Worm (Caenorhabditis elegans) whole organism, L3 larva: ENCODE data around the gene F21A3.4.

Source experiments
- ceh-82 ChIP-seq: fragments of 150-350 bp; optimal IDR thresholded peaks from 2 replicates; lab custom pipeline; 2014; ENCODE audit warnings: missing biosample characterization, missing genetic modification characterization
- elt-1 ChIP-seq: fragments of 150-350 bp; optimal IDR thresholded peaks from 2 replicates; lab custom pipeline; 2014; ENCODE audit warnings: missing biosample characterization, missing genetic modification characterization
- nhr-25 ChIP-seq: sonication (generic microtip); optimal IDR thresholded peaks from 2 replicates; lab custom pipeline; 2017; ENCODE audit warnings: missing biosample characterization, missing genetic modification characterization
- nhr-76 ChIP-seq: fragments of 150-350 bp; sonication (generic microtip); optimal IDR thresholded peaks from 5 replicates; lab custom pipeline; 2014; ENCODE audit warnings: missing biosample characterization, missing genetic modification characterization
- nhr-77 ChIP-seq: fragments of 150-350 bp; optimal IDR thresholded peaks from 2 replicates; lab custom pipeline; 2014; ENCODE audit warnings: missing biosample characterization, missing genetic modification characterization
- unc-39 ChIP-seq: sonication (generic microtip); optimal IDR thresholded peaks from 4 replicates; lab custom pipeline; 2017; ENCODE audit warnings: missing biosample characterization, missing genetic modification characterization

DNA sequence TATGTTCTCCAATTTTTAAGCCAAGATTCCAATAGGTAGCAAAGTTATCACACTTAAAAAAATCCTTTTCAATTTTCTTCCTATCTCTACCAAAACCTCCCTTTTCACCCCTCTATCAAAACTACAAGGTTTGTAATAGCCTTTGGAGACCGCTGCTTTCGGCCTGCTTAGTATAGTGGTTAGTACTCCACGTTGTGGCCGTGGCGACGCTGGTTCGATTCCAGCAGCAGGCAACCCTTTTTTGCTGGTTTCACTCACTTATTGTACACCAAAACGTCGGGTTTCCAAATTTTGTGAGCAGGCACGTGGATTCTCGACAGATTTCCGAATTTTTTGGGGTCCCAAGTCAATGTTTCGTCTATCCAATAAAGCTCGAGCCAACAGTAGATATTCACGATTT, 17.4 kb downstream of the F21A3.4 start:
- no peak for TF ChIP-seq nhr-25
- TF ChIP-seq ceh-82 (tag; lab: Kevin White, UChicago), result no peak
- TF ChIP-seq nhr-76 (tag; lab: Kevin White, UChicago), result no peak
- TF ChIP-seq unc-39 (tag; lab: Kevin White, UChicago), result no peak
- TF ChIP-seq nhr-77 (tag; lab: Kevin White, UChicago), result no peak
- no peak for TF ChIP-seq elt-1 (tag; lab: Kevin White, UChicago)
